Fruit fly (Drosophila melanogaster): ENCODE data around the gene aly.

- no peak for TF ChIP-seq Blimp-1 (GFP tag; optimal IDR thresholded peaks at IDR 0.05)
- peak; percentile 7 for TF ChIP-seq spab (GFP tag; optimal IDR thresholded peaks at IDR 0.05)
- peak; percentile 18 for TF ChIP-seq net (GFP tag; optimal IDR thresholded peaks at IDR 0.05)
- TF ChIP-seq CG10631 (GFP tag; optimal IDR thresholded peaks at IDR 0.05), result peak; percentile 43
- TF ChIP-seq CG1621 (tag; optimal IDR thresholded peaks at IDR 0.05), result no peak
- TF ChIP-seq CG10669 (GFP tag; optimal IDR thresholded peaks at IDR 0.05), result peak; percentile 5
- TF ChIP-seq vri (GFP tag; optimal IDR thresholded peaks at IDR 0.05), result no peak
- TF ChIP-seq dsx (GFP tag; optimal IDR thresholded peaks at IDR 0.05; ENCODE audit: poor library complexity, severe bottlenecking), result peak; percentile 90
- peak; percentile 43 for TF ChIP-seq OdsH (GFP tag; optimal IDR thresholded peaks at IDR 0.05)
These were observed 45.6 kb upstream of the aly start for dm6 chr3L:3071675-3072583.
